Fruit fly (Drosophila melanogaster) whole organism, embryonic: ENCODE results near the gene Cln7.

Source experiments
- Bdp1 ChIP-seq: fragments of 200-800 bp; sonication (Bioruptor generic); optimal IDR thresholded peaks from 3 replicates; lab custom pipeline; 2016; ENCODE audit warnings: missing biosample characterization, missing genetic modification characterization
- Bgb ChIP-seq: fragments of 200-800 bp; sonication (Bioruptor generic); IDR thresholded peaks from 2 replicates; pipeline ENCODE4 v1.3.6; 2022; ENCODE audit warnings: missing biosample characterization, missing genetic modification characterization; ENCODE audit not compliant: partially characterized antibody
- Blimp-1 ChIP-seq: fragments of 200-800 bp; sonication (Bioruptor generic); optimal IDR thresholded peaks from 3 replicates; lab custom pipeline; 2018; ENCODE audit warnings: missing biosample characterization, missing genetic modification characterization, mild to moderate bottlenecking, moderate library complexity, missing genetic modification reagents
- Bteb2 ChIP-seq: fragments of 200-800 bp; sonication (Bioruptor generic); optimal IDR thresholded peaks from 2 replicates; lab custom pipeline; 2016; ENCODE audit warnings: missing biosample characterization, missing genetic modification characterization
- CG10147 ChIP-seq: fragments of 200-800 bp; sonication (Bioruptor generic); optimal IDR thresholded peaks from 2 replicates; lab custom pipeline; 2019; ENCODE audit warnings: missing biosample characterization, mild to moderate bottlenecking, missing genetic modification characterization, moderate library complexity
- CG10267 ChIP-seq: fragments of 200-800 bp; sonication (Bioruptor generic); optimal IDR thresholded peaks from 2 replicates; lab custom pipeline; 2018; ENCODE audit warnings: missing biosample characterization, mild to moderate bottlenecking, missing genetic modification characterization, moderate library complexity
- CG16863 ChIP-seq: fragments of 200-800 bp; sonication (Bioruptor generic); optimal IDR thresholded peaks from 3 replicates; lab custom pipeline; 2016; ENCODE audit warnings: missing biosample characterization, missing genetic modification characterization
- CG17361 ChIP-seq: fragments of 200-800 bp; sonication (Bioruptor generic); IDR thresholded peaks from 3 replicates; pipeline ENCODE4 v1.3.6; 2022; ENCODE audit warnings: missing biosample characterization, missing genetic modification characterization
- CG2120 ChIP-seq: fragments of 200-800 bp; sonication (Bioruptor generic); optimal IDR thresholded peaks from 3 replicates; lab custom pipeline; 2016; ENCODE audit warnings: missing biosample characterization, missing genetic modification characterization
- CG2712 ChIP-seq: fragments of 200-800 bp; optimal IDR thresholded peaks from 3 replicates; lab custom pipeline; 2019; ENCODE audit warnings: missing biosample characterization, mild to moderate bottlenecking, missing genetic modification characterization, moderate library complexity
- CG31441 ChIP-seq: fragments of 200-800 bp; sonication (Bioruptor generic); IDR thresholded peaks from 2 replicates; pipeline ENCODE4 v1.3.6; 2022; ENCODE audit warnings: missing biosample characterization, missing genetic modification characterization
- CG34376 ChIP-seq: fragments of 200-800 bp; sonication (Bioruptor generic); optimal IDR thresholded peaks from 2 replicates; lab custom pipeline; 2018; ENCODE audit warnings: missing biosample characterization, mild to moderate bottlenecking, missing genetic modification characterization
- CG34422 ChIP-seq: fragments of 200-800 bp; sonication (Bioruptor generic); IDR thresholded peaks from 3 replicates; pipeline ENCODE4 v1.3.6; 2022; ENCODE audit warnings: missing biosample characterization, missing genetic modification characterization
- CG42726 ChIP-seq: fragments of 200-800 bp; sonication (Bioruptor generic); IDR thresholded peaks from 2 replicates; pipeline ENCODE4 v1.3.6; 2022; ENCODE audit warnings: missing biosample characterization, missing genetic modification characterization; ENCODE audit not compliant: partially characterized antibody
- CG6254 ChIP-seq: fragments of 200-800 bp; sonication (Bioruptor generic); optimal IDR thresholded peaks from 3 replicates; lab custom pipeline; 2017; ENCODE audit warnings: mild to moderate bottlenecking, missing biosample characterization, missing genetic modification reagents, missing genetic modification characterization
- CG6765 ChIP-seq: fragments of 200-800 bp; sonication (Bioruptor generic); optimal IDR thresholded peaks from 3 replicates; lab custom pipeline; 2017; ENCODE audit warnings: missing biosample characterization, mild to moderate bottlenecking, missing genetic modification characterization
- CG7556 ChIP-seq: fragments of 200-800 bp; sonication (Bioruptor generic); optimal IDR thresholded peaks from 2 replicates; lab custom pipeline; 2017; ENCODE audit warnings: missing biosample characterization, mild to moderate bottlenecking, missing genetic modification characterization
- Camta ChIP-seq: fragments of 200-800 bp; sonication (Bioruptor generic); optimal IDR thresholded peaks from 2 replicates; lab custom pipeline; 2016; ENCODE audit warnings: missing biosample characterization, missing genetic modification characterization
- Chrac-16 ChIP-seq: fragments of 200-800 bp; sonication (Bioruptor generic); optimal IDR thresholded peaks from 3 replicates; lab custom pipeline; 2016; ENCODE audit warnings: missing biosample characterization, missing genetic modification characterization
- Dip2 ChIP-seq: fragments of 200-800 bp; sonication (Bioruptor generic); IDR thresholded peaks from 2 replicates; pipeline ENCODE4 v1.3.6; 2022; ENCODE audit warnings: missing biosample characterization, missing genetic modification characterization
- Drgx ChIP-seq: fragments of 200-800 bp; sonication (Bioruptor generic); IDR thresholded peaks from 2 replicates; pipeline ENCODE4 v1.3.6; 2022; ENCODE audit warnings: missing biosample characterization, missing genetic modification characterization
- ERR ChIP-seq: fragments of 200-800 bp; sonication (Bioruptor generic); optimal IDR thresholded peaks from 2 replicates; lab custom pipeline; 2016; ENCODE audit warnings: missing biosample characterization, missing genetic modification characterization
- Ets97D ChIP-seq: fragments of 200-800 bp; sonication (Bioruptor generic); optimal IDR thresholded peaks from 3 replicates; lab custom pipeline; 2016; ENCODE audit warnings: missing biosample characterization, missing genetic modification characterization
- GATAe ChIP-seq: fragments of 200-800 bp; sonication (Bioruptor generic); conservative IDR thresholded peaks from 2 replicates; pipeline ENCODE4 v1.3.6; 2022; ENCODE audit warnings: missing biosample characterization, missing genetic modification characterization
- HLH54F ChIP-seq: fragments of 200-800 bp; sonication (Bioruptor generic); optimal IDR thresholded peaks from 3 replicates; lab custom pipeline; 2016; ENCODE audit warnings: missing biosample characterization, missing genetic modification characterization
- Meics ChIP-seq: fragments of 200-800 bp; sonication (Bioruptor generic); optimal IDR thresholded peaks from 2 replicates; lab custom pipeline; 2017; ENCODE audit warnings: missing biosample characterization, mild to moderate bottlenecking, missing genetic modification characterization
- NfI ChIP-seq: fragments of 200-800 bp; sonication (Bioruptor generic); optimal IDR thresholded peaks from 3 replicates; lab custom pipeline; 2018; ENCODE audit warnings: missing biosample characterization, mild to moderate bottlenecking, missing genetic modification characterization, moderate library complexity
- Opbp ChIP-seq: fragments of 200-800 bp; sonication (Bioruptor generic); IDR thresholded peaks from 3 replicates; pipeline ENCODE4 v1.3.6; 2022; ENCODE audit warnings: missing biosample characterization, missing genetic modification characterization; ENCODE audit not compliant: partially characterized antibody
- Side ChIP-seq: fragments of 200-800 bp; sonication (Bioruptor generic); optimal IDR thresholded peaks from 2 replicates; lab custom pipeline; 2016; ENCODE audit warnings: missing biosample characterization, missing genetic modification characterization
- Spps ChIP-seq: fragments of 200-800 bp; sonication (Bioruptor generic); optimal IDR thresholded peaks from 2 replicates; lab custom pipeline; 2018; ENCODE audit warnings: missing biosample characterization, mild to moderate bottlenecking, missing genetic modification characterization
- Xbp1 ChIP-seq: fragments of 200-800 bp; sonication (Bioruptor generic); optimal IDR thresholded peaks from 3 replicates; lab custom pipeline; 2016; ENCODE audit warnings: missing biosample characterization, mild to moderate bottlenecking, missing genetic modification characterization
- ab ChIP-seq: fragments of 200-800 bp; sonication (Bioruptor generic); optimal IDR thresholded peaks from 2 replicates; lab custom pipeline; 2016; ENCODE audit warnings: missing biosample characterization, missing genetic modification characterization
- bowl ChIP-seq: fragments of 200-800 bp; sonication (Bioruptor generic); IDR thresholded peaks from 2 replicates; pipeline ENCODE4 v1.3.6; 2022; ENCODE audit warnings: missing biosample characterization, missing genetic modification characterization
- br ChIP-seq: fragments of >200 bp; optimal IDR thresholded peaks from 2 replicates; lab custom pipeline; 2017
- ci ChIP-seq: fragments of 200-800 bp; sonication (Bioruptor generic); IDR thresholded peaks from 3 replicates; pipeline ENCODE4 v1.3.6; 2022; ENCODE audit warnings: missing biosample characterization, missing genetic modification characterization
- croc ChIP-seq: fragments of 200-800 bp; sonication (Bioruptor generic); conservative IDR thresholded peaks from 3 replicates; pipeline ENCODE4 v1.3.6; 2022; ENCODE audit warnings: missing biosample characterization, missing genetic modification characterization
- da ChIP-seq: fragments of 200-800 bp; sonication (Bioruptor generic); optimal IDR thresholded peaks from 2 replicates; lab custom pipeline; 2016; ENCODE audit warnings: missing biosample characterization, missing genetic modification characterization
- fd102C ChIP-seq: fragments of 200-800 bp; sonication (Bioruptor generic); optimal IDR thresholded peaks from 2 replicates; lab custom pipeline; 2018; ENCODE audit warnings: missing biosample characterization, mild to moderate bottlenecking, missing genetic modification characterization, moderate library complexity
- fd3F ChIP-seq: fragments of 200-800 bp; sonication (Bioruptor generic); optimal IDR thresholded peaks from 2 replicates; lab custom pipeline; 2018; ENCODE audit warnings: missing biosample characterization, mild to moderate bottlenecking, missing genetic modification characterization, moderate library complexity
- fd96Cb ChIP-seq: fragments of 200-800 bp; sonication (Bioruptor generic); optimal IDR thresholded peaks from 2 replicates; lab custom pipeline; 2018; ENCODE audit warnings: missing biosample characterization, mild to moderate bottlenecking, missing genetic modification characterization, moderate library complexity
- gce ChIP-seq: fragments of 200-800 bp; sonication (Bioruptor generic); IDR thresholded peaks from 3 replicates; pipeline ENCODE4 v1.3.6; 2022; ENCODE audit warnings: missing biosample characterization, missing genetic modification characterization
- gcm ChIP-seq: fragments of 200-800 bp; sonication (Bioruptor generic); optimal IDR thresholded peaks from 2 replicates; lab custom pipeline; 2019; ENCODE audit warnings: missing biosample characterization, mild to moderate bottlenecking, missing genetic modification characterization, moderate library complexity
- mld ChIP-seq: fragments of 200-800 bp; sonication (Bioruptor generic); IDR thresholded peaks from 3 replicates; pipeline ENCODE4 v1.3.6; 2022; ENCODE audit warnings: missing biosample characterization, missing genetic modification characterization; ENCODE audit not compliant: partially characterized antibody
- pnt ChIP-seq: fragments of 200-800 bp; sonication (Bioruptor generic); optimal IDR thresholded peaks from 3 replicates; lab custom pipeline; 2016; ENCODE audit warnings: missing biosample characterization, missing genetic modification characterization
- pros ChIP-seq: fragments of 200-800 bp; sonication (Bioruptor generic); optimal IDR thresholded peaks from 3 replicates; lab custom pipeline; 2019; ENCODE audit warnings: missing biosample characterization, mild to moderate bottlenecking, missing genetic modification characterization, moderate library complexity
- sim ChIP-seq: fragments of 200-800 bp; sonication (Bioruptor generic); IDR thresholded peaks from 2 replicates; pipeline ENCODE4 v1.3.6; 2022; ENCODE audit warnings: missing biosample characterization, missing genetic modification characterization
- sisA ChIP-seq: fragments of 200-800 bp; sonication (Bioruptor generic); IDR thresholded peaks from 2 replicates; pipeline ENCODE4 v1.3.6; 2022; ENCODE audit warnings: missing biosample characterization, missing genetic modification characterization
- slou ChIP-seq: fragments of 200-800 bp; sonication (Bioruptor generic); optimal IDR thresholded peaks from 3 replicates; lab custom pipeline; 2016; ENCODE audit warnings: missing biosample characterization, missing genetic modification characterization
- ttk ChIP-seq: fragments of 200-800 bp; sonication (Bioruptor generic); IDR thresholded peaks from 2 replicates; pipeline ENCODE4 v2.1.2; 2022; ENCODE audit warnings: missing biosample characterization, missing genetic modification characterization
- zfh2 ChIP-seq: fragments of 200-800 bp; sonication (Bioruptor generic); optimal IDR thresholded peaks from 2 replicates; lab custom pipeline; 2016; ENCODE audit warnings: missing biosample characterization, missing genetic modification characterization

The Cln7 gene

DNA sequence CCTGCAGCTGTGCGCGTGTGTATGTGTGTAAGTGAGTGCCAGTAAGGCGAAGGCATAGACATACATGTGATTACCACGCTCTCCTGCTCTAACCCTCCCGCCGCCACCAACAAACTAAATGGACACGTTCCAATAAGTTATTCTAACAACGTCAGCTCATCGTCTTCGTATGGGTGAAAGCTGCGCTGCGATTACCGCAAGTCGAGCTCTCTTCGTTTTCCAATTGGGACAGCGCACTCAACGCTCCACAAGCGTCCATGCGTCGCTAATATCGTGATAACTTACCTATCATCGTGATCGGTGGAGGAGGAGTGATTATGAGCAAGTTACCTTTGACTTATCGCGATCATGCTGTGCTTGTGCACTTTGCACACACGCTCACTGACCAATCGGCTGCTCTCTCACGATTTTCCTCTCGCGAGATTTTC lies 16.1 kb upstream of the Cln7 start (continued):
- TF ChIP-seq Meics (GFP tag; lab: Kevin White, UChicago) (peak; percentile 56), gce (peak; percentile 47; the same call in 1 of the 3 replicates), Bgb (GFP tag; lab: Robert Waterston, UW) (no peak), ttk (no peak), Xbp1 (GFP tag; lab: Kevin White, UChicago) (no peak), CG34376 (GFP tag; lab: Kevin White, UChicago) (peak; percentile 69), CG31441 (GFP tag; lab: Robert Waterston, UW) (peak; percentile 39; the same call in 1 of the 2 replicates), CG42726 (GFP tag; lab: Robert Waterston, UW) (no peak), ci (GFP tag; lab: Robert Waterston, UW) (peak; percentile 59; the same call in 2 of the 3 replicates), fd96Cb (tag; lab: Kevin White, UChicago) (no peak)
- TF ChIP-seq, all 482 proteins: peak for 87

DNA sequence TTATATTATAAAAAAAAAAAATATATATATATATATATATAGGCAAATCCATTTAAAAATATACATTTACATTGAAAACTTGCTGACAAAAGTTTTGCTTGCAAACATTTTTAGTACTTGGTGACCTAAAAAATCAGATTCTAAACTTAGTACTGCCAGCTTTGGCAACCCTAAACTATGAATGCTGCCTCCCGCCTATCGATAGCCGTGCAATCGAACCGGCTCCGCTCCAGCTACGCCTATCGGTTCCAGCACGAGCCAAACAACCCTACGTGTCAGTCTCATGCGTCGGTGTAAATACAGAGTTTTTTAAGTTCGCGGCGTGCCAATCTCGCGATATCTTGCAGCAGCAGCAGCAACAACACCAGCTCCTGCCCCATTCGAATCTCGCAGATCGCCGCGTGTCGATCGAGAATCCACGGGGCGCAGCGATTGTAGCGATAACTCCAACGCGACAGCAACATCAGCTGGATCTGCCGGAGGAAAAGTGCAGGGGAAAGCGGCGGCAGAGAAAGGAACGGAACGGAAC lies 15.4 kb upstream of the Cln7 start, which contains the start of gene Sec63:
Gene Sec63 (plus strand): TSS at position 238 of the 529 bp plus-strand sequence.
- TF ChIP-seq croc (no peak), Spps (no peak), zfh2 (GFP tag; lab: Kevin White, UChicago) (peak; percentile 22), Side (GFP tag; lab: Kevin White, UChicago) (no peak), ERR (no peak), CG16863 (GFP tag; lab: Kevin White, UChicago) (no peak), Bteb2 (GFP tag; lab: Kevin White, UChicago) (no peak), CG6765 (GFP tag; lab: Kevin White, UChicago) (no peak), CG17361 (peak; percentile 37; the same call in 1 of the 3 replicates), Drgx (GFP tag; lab: Robert Waterston, UW) (no peak), fd3F (GFP tag; lab: Kevin White, UChicago) (no peak), CG10147 (GFP tag; lab: Kevin White, UChicago) (no peak), Bdp1 (GFP tag; lab: Kevin White, UChicago) (peak; percentile 24), Opbp (GFP tag; lab: Robert Waterston, UW) (peak; percentile 88), mld (GFP tag; lab: Robert Waterston, UW) (peak; percentile 87; the same call in 2 of the 3 replicates), HLH54F (GFP tag; lab: Kevin White, UChicago) (peak; percentile 6), fd102C (GFP tag; lab: Kevin White, UChicago) (no peak), ab (GFP tag; lab: Kevin White, UChicago) (no peak), CG10267 (tag; lab: Kevin White, UChicago) (peak; percentile 19), GATAe (GFP tag; lab: Robert Waterston, UW) (no peak), bowl (GFP tag; lab: Robert Waterston, UW) (no peak), pnt (GFP tag; lab: Kevin White, UChicago) (peak; percentile 34), Chrac-16 (GFP tag; lab: Kevin White, UChicago) (peak; percentile 38), CG2712 (tag; lab: Kevin White, UChicago) (peak; percentile 31), sisA (0 out of 2 replicates have a peak, but pooled peaks have one; percentile 27), br (lab: Kevin White, UChicago) (no peak), CG7556 (GFP tag; lab: Kevin White, UChicago) (no peak), Ets97D (GFP tag; lab: Kevin White, UChicago) (no peak), da (GFP tag; lab: Kevin White, UChicago) (no peak), sim (GFP tag; lab: Robert Waterston, UW) (no peak), slou (GFP tag; lab: Kevin White, UChicago) (no peak), Dip2 (no peak), CG6254 (GFP tag; lab: Kevin White, UChicago) (peak; percentile 15), Camta (no peak), CG2120 (GFP tag; lab: Kevin White, UChicago) (peak; percentile 59), gcm (GFP tag; lab: Kevin White, UChicago) (peak; percentile 3), CG34422 (GFP tag; lab: Robert Waterston, UW) (peak; percentile 85), NfI (GFP tag; lab: Kevin White, UChicago) (peak; percentile 36), pros (GFP tag; lab: Kevin White, UChicago) (no peak), Blimp-1 (GFP tag; lab: Kevin White, UChicago) (no peak)
